Worm (Caenorhabditis elegans) whole organism, midembryonic: Measurements from ENCODE around the gene F22B5.4.

Experiments
- T22C8.4 ChIP-seq: fragments of 200-800 bp; sonication (Bioruptor generic); IDR thresholded peaks from 2 replicates; pipeline ENCODE4 v1.3.6; 2022; ENCODE audit warnings: missing genetic modification characterization, missing compliant biosample characterization
- cog-1 ChIP-seq: sonication (generic microtip); optimal IDR thresholded peaks from 2 replicates; lab custom pipeline; 2016; ENCODE audit warnings: missing genetic modification characterization, missing compliant biosample characterization
- flt-1 ChIP-seq: fragments of 200-800 bp; sonication (Bioruptor generic); IDR thresholded peaks from 2 replicates; pipeline ENCODE4 v1.3.6; 2022; ENCODE audit warnings: missing genetic modification characterization, missing compliant biosample characterization
- klf-2 ChIP-seq: fragments of 200-800 bp; sonication (Bioruptor generic); conservative IDR thresholded peaks from 2 replicates; pipeline ENCODE4 v1.3.6; 2022; ENCODE audit warnings: missing genetic modification reagents, missing genetic modification characterization, missing compliant biosample characterization
- med-1 ChIP-seq: sonication (generic microtip); optimal IDR thresholded peaks from 2 replicates; lab custom pipeline; 2017; ENCODE audit warnings: missing genetic modification characterization, mild to moderate bottlenecking, missing compliant biosample characterization, antibody characterized with exemption, missing genetic modification reagents; ENCODE audit not compliant: insufficient read depth
- ref-1 ChIP-seq: fragments of 200-800 bp; sonication (Bioruptor generic); conservative IDR thresholded peaks from 2 replicates; pipeline ENCODE4 v1.3.6; 2022; ENCODE audit warnings: missing genetic modification reagents, missing genetic modification characterization, missing compliant biosample characterization
- tab-1 ChIP-seq: fragments of 200-800 bp; sonication (Bioruptor generic); IDR thresholded peaks from 2 replicates; pipeline ENCODE4 v1.3.6; 2022; ENCODE audit warnings: missing genetic modification characterization, missing compliant biosample characterization
- ztf-23 ChIP-seq: fragments of 200-800 bp; sonication (Bioruptor generic); IDR thresholded peaks from 2 replicates; pipeline ENCODE4 v1.3.6; 2022; ENCODE audit warnings: missing genetic modification reagents, missing genetic modification characterization, missing compliant biosample characterization
- ztf-29 ChIP-seq: fragments of 200-800 bp; sonication (Bioruptor generic); IDR thresholded peaks from 2 replicates; pipeline ENCODE4 v1.3.6; 2022; ENCODE audit warnings: missing genetic modification reagents, missing genetic modification characterization, missing compliant biosample characterization

F22B5.4 gene

DNA sequence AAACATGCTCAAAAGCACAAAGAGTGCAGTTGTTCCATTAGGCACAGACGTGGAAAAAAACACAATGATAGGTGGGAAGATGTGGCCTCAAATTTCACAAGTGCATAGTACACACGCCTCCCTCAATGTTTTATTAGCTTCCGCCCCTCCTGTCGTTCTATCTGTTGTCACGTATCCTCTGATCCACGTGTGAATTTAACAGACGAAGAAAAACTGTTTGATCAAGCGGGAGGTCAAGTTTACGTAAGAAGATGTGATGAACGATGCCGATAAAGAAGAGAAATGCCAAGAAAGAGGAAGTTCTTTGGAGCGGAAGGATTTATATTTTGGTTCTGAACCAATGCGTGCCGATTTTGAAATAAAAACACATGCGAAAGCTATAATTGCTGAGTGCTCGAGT lies 1.2 kb downstream of the F22B5.4 start:
- TF ChIP-seq ztf-23 (GFP tag; lab: Robert Waterston, UW) = no peak
- TF ChIP-seq T22C8.4 = no peak
- no peak for TF ChIP-seq flt-1
- no peak for TF ChIP-seq ztf-29 (GFP tag; lab: Robert Waterston, UW)
- no peak for TF ChIP-seq cog-1

DNA sequence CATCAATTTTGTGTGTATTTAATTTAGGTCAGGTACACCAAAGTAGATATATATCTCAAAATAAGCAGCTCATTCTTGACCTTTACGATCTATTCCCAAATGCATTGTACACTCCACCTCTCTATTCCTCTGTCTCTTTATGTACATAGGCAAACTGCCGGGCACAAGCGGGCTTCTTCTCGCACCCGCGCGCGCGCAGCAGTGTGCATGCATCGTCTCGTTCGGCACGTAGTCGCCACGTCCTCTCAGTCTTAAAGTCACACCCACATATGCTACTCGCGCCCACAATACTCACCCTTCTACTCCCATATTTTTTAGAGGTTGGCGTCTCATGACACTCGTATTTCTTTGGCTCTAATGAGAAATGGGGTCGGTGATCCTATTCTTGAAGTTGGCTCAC lies 1.9 kb downstream of the F22B5.4 start:
- TF ChIP-seq ztf-29 (GFP tag; lab: Robert Waterston, UW) (no peak), ztf-23 (GFP tag; lab: Robert Waterston, UW) (no peak), tab-1 (no peak), T22C8.4 (no peak), med-1 (GFP tag; lab: Kevin White, UChicago) (no peak), cog-1 (no peak), klf-2 (GFP tag; lab: Robert Waterston, UW) (no peak), flt-1 (no peak), ref-1 (no peak)

DNA sequence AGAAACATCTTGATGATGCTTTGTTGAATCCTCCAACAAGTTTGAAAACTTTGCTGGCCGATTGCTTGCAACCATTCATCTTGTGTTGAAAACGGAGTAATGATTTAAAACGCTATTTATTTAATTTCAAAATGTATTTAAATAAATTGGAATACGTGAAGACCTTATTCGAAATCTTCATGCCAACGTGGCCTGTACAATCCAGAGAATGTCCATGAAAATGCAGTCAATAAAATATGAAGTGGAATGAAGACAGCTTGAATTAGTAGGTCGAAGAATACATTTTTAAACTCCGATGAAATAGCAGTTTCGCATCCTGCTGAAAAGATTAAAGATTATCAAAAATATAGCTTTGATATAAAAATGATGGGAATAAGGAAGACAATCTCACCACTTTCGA lies 5.0 kb downstream of the F22B5.4 start, which contains the start of gene F22B5.5:
Gene F22B5.5, minus strand, starts transcription at position 101 of the 400 bp plus-strand sequence.
- TF ChIP-seq T22C8.4 = no peak
- TF ChIP-seq tab-1 = no peak
- no peak for TF ChIP-seq cog-1
- TF ChIP-seq med-1 (GFP tag; lab: Kevin White, UChicago) = no peak
- TF ChIP-seq flt-1 = no peak
- no peak for TF ChIP-seq ztf-29 (GFP tag; lab: Robert Waterston, UW)
- TF ChIP-seq klf-2 (GFP tag; lab: Robert Waterston, UW) = no peak
- no peak for TF ChIP-seq ref-1

DNA sequence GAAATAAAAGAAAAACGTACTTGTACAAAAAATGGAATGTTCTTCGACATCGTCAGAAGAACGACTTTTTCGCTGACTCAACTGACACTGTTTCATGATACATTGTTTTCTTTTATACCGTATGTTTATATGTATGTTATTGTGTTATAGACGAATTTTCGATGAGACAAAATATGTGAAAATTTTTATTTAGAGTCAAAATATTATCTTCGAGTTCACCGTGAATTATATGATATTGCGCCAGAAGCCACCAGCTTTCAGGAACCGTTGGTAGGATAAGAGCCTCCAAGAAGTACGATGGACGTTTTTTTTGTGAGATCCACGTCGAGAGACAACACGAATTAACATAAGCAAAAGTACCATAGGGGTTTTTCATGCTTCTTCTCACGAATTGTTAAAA lies 6.6 kb downstream of the F22B5.4 start, which contains the start of gene F22B5.6:
Gene F22B5.6, minus strand, starts transcription at position 101 of the 400 bp plus-strand sequence.
- TF ChIP-seq ztf-23 (GFP tag; lab: Robert Waterston, UW) (no peak), ztf-29 (GFP tag; lab: Robert Waterston, UW) (no peak), tab-1 (no peak), klf-2 (GFP tag; lab: Robert Waterston, UW) (no peak), med-1 (GFP tag; lab: Kevin White, UChicago) (no peak), T22C8.4 (no peak)

DNA sequence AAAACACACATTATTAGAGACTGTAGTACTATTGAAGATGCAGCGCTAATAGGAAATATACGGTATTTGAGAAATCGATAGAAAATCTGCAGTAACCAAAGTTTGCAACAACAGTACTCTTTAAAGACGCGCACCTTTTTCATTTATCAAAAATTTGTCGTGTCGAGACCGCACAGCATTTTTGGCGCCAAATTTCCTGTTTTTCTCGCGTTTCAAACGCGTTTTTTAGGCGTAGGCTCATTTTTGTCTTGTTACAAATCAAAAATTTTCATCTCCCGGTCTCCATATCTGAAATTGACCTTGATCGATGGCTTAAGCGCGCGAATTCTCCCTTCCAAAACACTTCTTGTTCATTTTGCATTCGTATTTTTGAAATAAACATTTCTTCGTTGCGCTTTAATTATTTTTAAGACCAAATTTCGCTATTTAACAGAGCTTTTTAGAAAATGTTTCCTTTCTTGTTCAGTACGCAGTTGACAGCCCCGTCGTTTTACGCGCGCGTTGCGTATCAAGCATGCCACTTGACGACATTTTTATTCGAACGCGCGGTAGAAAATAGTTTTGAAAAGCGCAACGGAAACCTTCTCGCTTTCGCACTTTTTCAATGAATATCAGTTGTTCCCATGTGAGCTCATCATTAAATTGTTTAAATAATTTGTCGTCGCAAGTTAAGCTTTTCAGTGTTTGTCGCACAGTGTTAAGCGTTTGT lies 7.3 kb downstream of the F22B5.4 start:
- TF ChIP-seq tab-1 (no peak), cog-1 (no peak), ztf-23 (GFP tag; lab: Robert Waterston, UW) (no peak), med-1 (GFP tag; lab: Kevin White, UChicago) (no peak), T22C8.4 (no peak), ztf-29 (GFP tag; lab: Robert Waterston, UW) (no peak), klf-2 (GFP tag; lab: Robert Waterston, UW) (no peak), flt-1 (no peak), ref-1 (no peak)

DNA sequence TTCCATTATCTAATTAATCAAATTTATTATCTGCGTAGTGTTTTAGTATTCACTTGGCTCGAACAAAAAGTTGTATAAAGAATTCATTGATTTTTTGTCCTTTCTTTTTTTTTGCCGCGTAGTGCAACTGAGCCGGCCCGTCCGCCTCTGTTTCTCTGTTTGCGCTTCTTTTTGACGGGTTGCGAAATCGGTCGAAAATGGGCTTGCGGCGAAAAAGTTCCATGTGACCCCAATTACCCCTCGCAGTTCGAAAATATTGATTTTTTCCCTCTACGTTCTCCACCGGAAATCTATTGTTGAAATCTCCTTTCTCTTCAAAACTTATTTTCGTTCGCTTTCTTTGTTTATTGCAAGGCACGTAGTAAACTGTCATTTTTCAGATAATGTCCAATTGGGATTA lies 7.9 kb downstream of the F22B5.4 start, which contains the start of gene zyg-9:
Gene zyg-9, plus strand, starts transcription at position 381 of the 400 bp plus-strand sequence.
- TF ChIP-seq flt-1 (no peak), ref-1 (no peak), tab-1 (no peak), ztf-29 (GFP tag; lab: Robert Waterston, UW) (no peak), T22C8.4 (0 out of 2 replicates have a peak, but pooled peaks have one; percentile 14), med-1 (GFP tag; lab: Kevin White, UChicago) (no peak), ztf-23 (GFP tag; lab: Robert Waterston, UW) (no peak)

DNA sequence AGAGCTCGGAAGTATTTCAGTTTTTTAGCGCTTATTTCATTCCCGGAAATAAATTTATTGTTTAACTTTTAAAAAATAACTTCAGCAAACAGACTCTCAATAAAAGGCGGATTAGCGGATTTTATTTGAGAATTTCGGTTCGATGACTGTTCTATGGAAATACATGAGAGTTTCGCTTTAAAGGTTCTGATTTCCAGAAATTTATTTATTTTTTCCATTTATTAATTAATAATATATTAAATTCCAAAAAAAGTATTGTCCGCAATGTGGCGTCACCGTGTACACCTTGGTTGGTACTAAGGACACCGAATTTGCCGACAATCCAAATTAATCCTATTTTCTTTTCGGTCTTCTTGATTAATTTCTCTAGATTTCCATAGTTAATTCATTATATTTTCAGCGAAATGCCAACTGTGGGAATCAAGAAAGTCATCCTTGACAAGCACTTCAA lies 15.0 kb downstream of the F22B5.4 start, which contains the start of gene fars-3:
Gene fars-3, plus strand, starts transcription at position 401 of the 451 bp plus-strand sequence.
- TF ChIP-seq flt-1 = 0 out of 2 replicates have a peak, but pooled peaks have one; percentile 49
- TF ChIP-seq med-1 (GFP tag; lab: Kevin White, UChicago) = no peak
- no peak for TF ChIP-seq klf-2 (GFP tag; lab: Robert Waterston, UW)
- TF ChIP-seq tab-1 = no peak
- TF ChIP-seq T22C8.4 = no peak
- TF ChIP-seq ztf-23 (GFP tag; lab: Robert Waterston, UW) = no peak

DNA sequence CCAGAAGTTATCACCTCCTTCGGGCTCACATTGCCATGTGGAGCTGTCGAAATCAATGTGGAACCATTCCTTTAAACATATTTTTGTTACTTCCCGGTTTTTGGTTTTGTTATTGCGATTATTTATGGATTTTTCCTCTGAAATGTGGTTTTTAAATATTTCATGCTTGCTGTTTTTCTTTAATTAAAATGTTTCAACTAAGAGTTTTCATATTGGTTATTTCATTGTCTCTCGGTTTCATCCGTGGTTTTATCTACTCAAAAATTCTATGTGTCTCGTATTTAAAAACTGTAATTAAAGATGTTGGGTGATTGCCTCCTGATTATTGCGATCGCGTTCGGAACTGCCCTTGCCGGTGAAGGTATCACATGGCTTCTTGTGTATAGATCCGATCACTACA lies 17.4 kb downstream of the F22B5.4 start, which contains the start of gene F22B5.10:
Gene F22B5.10, plus strand, starts transcription at position 301 of the 400 bp plus-strand sequence.
- no peak for TF ChIP-seq ztf-23 (GFP tag; lab: Robert Waterston, UW)
- TF ChIP-seq tab-1 = no peak
- no peak for TF ChIP-seq ztf-29 (GFP tag; lab: Robert Waterston, UW)
- TF ChIP-seq klf-2 (GFP tag; lab: Robert Waterston, UW) = no peak
- no peak for TF ChIP-seq cog-1

DNA sequence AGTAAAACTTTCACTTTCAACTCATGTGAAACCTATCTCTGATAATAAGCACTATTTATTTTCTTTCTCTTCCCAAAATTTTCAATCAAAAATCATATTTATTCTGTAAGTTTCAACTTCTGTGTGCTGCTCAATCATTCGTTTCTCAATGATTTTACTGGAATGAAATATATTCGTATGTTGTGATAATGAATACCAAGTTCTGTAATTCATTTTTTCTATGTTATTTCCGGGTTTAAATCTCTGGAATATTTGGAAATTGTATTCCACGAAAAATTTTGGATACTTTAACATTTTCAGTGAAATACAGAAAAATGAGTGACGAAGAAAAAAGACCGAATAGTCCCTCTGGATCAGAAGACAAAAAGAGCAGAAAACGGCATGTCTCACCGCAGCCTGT lies 18.3 kb downstream of the F22B5.4 start, which contains the start of gene M05D6.2:
Gene M05D6.2, plus strand, starts transcription at position 301 of the 400 bp plus-strand sequence.
- TF ChIP-seq ztf-29 (GFP tag; lab: Robert Waterston, UW) (no peak), T22C8.4 (no peak), ztf-23 (GFP tag; lab: Robert Waterston, UW) (no peak)

DNA sequence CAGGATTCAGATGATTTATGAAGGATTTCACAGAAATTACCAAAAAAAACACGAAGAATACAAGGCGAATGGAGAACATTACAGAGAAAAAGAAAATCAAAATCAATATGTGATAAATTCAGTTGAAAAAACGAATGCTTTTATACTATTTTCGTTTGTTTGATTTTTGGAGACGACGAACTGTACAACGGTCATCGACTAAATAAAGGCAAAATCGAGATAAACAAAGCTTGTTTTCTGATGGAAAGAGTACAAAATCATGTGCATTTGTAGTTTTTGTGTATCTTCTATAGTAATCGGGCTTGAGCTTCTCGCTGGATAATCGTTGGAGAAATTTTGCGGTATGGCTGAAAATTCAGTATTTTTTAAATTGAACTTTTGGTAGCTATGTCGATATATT lies 21.6 kb downstream of the F22B5.4 start, which contains the start of gene M05D6.8:
Gene M05D6.8, minus strand, starts transcription at position 101 of the 400 bp plus-strand sequence.
- no peak for TF ChIP-seq ztf-29 (GFP tag; lab: Robert Waterston, UW)
- no peak for TF ChIP-seq med-1 (GFP tag; lab: Kevin White, UChicago)
- no peak for TF ChIP-seq flt-1
- no peak for TF ChIP-seq ref-1
- TF ChIP-seq cog-1 = no peak
- no peak for TF ChIP-seq klf-2 (GFP tag; lab: Robert Waterston, UW)
- no peak for TF ChIP-seq T22C8.4
- no peak for TF ChIP-seq tab-1
- no peak for TF ChIP-seq ztf-23 (GFP tag; lab: Robert Waterston, UW)
